Worm (Caenorhabditis elegans): ENCODE measurements around the gene aass-1.
A peak's percentile ranks its signal among the peaks of the same experiment; 100 is the strongest.

DNA sequence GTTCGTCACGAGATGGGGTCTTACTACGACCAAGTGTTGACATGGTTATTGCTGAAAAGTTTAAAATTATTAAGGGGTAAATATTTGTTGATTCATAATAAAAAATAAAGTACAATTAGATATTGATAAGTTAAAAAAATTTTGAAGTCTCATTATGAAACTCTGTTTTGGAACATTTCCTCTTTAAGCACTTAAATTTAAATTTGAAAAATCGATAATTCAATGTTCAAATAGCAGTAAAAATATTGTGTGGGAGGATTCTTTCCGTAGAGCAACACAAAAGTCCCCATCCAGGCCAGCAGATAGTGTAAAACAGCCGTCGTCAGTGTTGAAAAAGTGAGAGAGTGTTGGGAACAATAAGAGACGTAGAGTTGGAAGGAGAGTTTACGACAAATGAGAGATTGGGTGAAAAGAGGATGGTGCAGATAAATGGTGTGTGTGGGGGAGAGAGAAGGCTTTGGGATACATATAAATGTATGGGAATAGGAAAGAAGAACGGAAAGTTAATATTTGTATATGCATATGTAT lies 19.3 kb downstream of the aass-1 start, which contains the start of gene pat-6:
- TF ChIP-seq efl-1 (optimal IDR thresholded peaks at IDR 0.05) (peak; percentile 57 to 60), efl-1 (GFP tag; optimal IDR thresholded peaks at IDR 0.05 in 1 of 2) (peak; percentile 47 to 93), elt-3 (tag; optimal IDR thresholded peaks at IDR 0.05) (no peak), alr-1 (tag; optimal IDR thresholded peaks at IDR 0.05; ENCODE audit: borderline replicate concordance) (no peak), pag-3 (tag; optimal IDR thresholded peaks at IDR 0.05; ENCODE audit: borderline replicate concordance, insufficient read depth) (no peak), unc-130 (tag; optimal IDR thresholded peaks at IDR 0.05) (no peak)

Measured in whole organism, L1 larva.